Fruit fly (Drosophila melanogaster): ENCODE results near the gene CG11898.

Gene CG11898

DNA sequence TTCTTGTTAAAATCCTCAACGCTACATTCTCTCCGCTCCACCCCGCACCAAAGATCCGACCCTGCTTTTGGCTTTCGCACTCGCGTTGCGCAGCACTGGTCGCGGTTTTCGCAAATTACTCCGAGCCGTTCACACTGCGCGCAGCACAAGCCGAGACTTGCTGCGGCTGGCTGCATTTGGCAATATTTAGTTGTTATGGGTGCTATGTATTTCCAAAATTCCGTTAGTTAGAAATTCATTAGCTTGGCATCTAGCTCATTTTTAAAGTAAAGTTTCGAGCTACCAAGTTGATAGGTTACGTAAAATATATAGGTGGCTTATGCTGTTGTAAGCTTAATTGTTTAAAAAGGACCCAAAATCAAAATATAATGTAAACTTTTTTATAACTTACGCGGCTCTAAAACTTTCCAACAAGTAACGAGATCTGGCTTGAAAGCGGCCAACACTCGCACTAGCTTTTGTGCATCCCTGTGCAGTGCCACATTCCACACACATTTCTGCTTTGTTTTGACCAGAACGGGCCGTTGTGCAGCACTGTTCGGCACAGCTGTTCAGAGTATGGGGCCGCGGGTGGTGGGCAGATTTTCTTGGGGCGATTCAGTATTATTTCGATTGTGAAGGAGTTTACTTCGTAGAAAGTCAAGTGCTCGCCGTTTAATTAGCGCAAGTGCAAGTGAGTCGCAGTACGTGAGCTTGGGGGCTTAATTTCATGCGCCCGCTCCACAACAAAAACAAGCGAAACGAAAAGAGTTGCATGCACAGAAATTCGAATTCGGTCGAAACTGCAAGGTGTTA is 42.4 kb upstream of the CG11898 start, which contains the start of the genes yem and Ctl2 (continued):
- no peak for TF ChIP-seq spab (GFP tag; optimal IDR thresholded peaks at IDR 0.05)
- TF ChIP-seq CG6854 (GFP tag; optimal IDR thresholded peaks at IDR 0.05): peak; percentile 39
- peak; percentile 79 for TF ChIP-seq Eip75B (GFP tag; optimal IDR thresholded peaks at IDR 0.05)
- no peak for TF ChIP-seq fkh (GFP tag; optimal IDR thresholded peaks at IDR 0.05)
- no peak for TF ChIP-seq fd85E (GFP tag; optimal IDR thresholded peaks at IDR 0.05)
- TF ChIP-seq Sox102F (GFP tag; optimal IDR thresholded peaks at IDR 0.05): no peak
- TF ChIP-seq CG11762 (GFP tag; optimal IDR thresholded peaks at IDR 0.05; ENCODE audit: insufficient read depth): no peak
- peak; percentile 62 for TF ChIP-seq achi (GFP tag; optimal IDR thresholded peaks at IDR 0.05)
- no peak for TF ChIP-seq Blimp-1 (GFP tag; optimal IDR thresholded peaks at IDR 0.05)
- TF ChIP-seq CG7368 (GFP tag; optimal IDR thresholded peaks at IDR 0.05): peak; percentile 39
- TF ChIP-seq CG32006 (GFP tag; optimal IDR thresholded peaks at IDR 0.05): peak; percentile 77
- TF ChIP-seq Sox15 (GFP tag; optimal IDR thresholded peaks at IDR 0.05): peak; percentile 69
- TF ChIP-seq CG11902 (GFP tag; optimal IDR thresholded peaks at IDR 0.05): peak; percentile 50
- TF ChIP-seq CG3919 (GFP tag; optimal IDR thresholded peaks at IDR 0.05): peak; percentile 62
- TF ChIP-seq Eip78C (GFP tag): peak; percentile 84

DNA sequence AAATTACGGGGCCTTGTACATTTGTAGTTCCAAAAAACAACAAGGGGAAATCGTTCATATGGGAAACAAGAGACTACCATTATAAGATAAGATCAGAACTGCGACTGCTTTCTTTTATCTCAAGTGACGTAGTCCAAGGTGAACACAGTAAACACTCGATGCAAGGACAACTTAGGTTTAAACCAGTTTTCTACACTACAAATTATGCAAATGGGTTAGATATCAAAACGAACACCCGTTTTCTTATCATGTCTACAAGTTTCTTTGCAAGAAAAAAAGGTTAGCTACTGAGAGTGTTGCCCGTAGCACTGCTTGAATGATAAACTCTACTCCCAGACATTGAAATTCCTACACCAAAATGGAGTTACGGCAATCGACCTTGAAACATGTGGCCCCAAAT is 41.3 kb upstream of the CG11898 start:
- peak; percentile 14 for TF ChIP-seq fd85E (GFP tag; optimal IDR thresholded peaks at IDR 0.05)
- no peak for TF ChIP-seq Lpt (GFP tag; optimal IDR thresholded peaks at IDR 0.05)
- no peak for TF ChIP-seq CG4318 (GFP tag; optimal IDR thresholded peaks at IDR 0.05)
- TF ChIP-seq Hr4 (GFP tag; optimal IDR thresholded peaks at IDR 0.05): no peak
- no peak for TF ChIP-seq CG16779 (tag; optimal IDR thresholded peaks at IDR 0.05)
- TF ChIP-seq CG1621 (tag; optimal IDR thresholded peaks at IDR 0.05): peak; percentile 48
- no peak for TF ChIP-seq CG9139 (GFP tag; optimal IDR thresholded peaks at IDR 0.05)
- peak; percentile 78 for TF ChIP-seq CG8319 (GFP tag; optimal IDR thresholded peaks at IDR 0.05)
- TF ChIP-seq Ets21C (GFP tag; optimal IDR thresholded peaks at IDR 0.05): peak; percentile 88
- TF ChIP-seq net (GFP tag; optimal IDR thresholded peaks at IDR 0.05): peak; percentile 42
- TF ChIP-seq CG11294 (GFP tag; IDR thresholded peaks at IDR 0.05): peak; percentile 46; the same call in 1 of the 2 replicates
- TF ChIP-seq CG11762 (GFP tag; optimal IDR thresholded peaks at IDR 0.05; ENCODE audit: insufficient read depth): peak; percentile 52
- TF ChIP-seq CG15336 (GFP tag; IDR thresholded peaks at IDR 0.05): peak; percentile 62
- TF ChIP-seq CG6276 (GFP tag; optimal IDR thresholded peaks at IDR 0.05): no peak
- TF ChIP-seq achi (GFP tag; optimal IDR thresholded peaks at IDR 0.05): peak; percentile 73
- TF ChIP-seq Met (GFP tag; optimal IDR thresholded peaks at IDR 0.05): peak; percentile 88
- TF ChIP-seq Sox15 (GFP tag; optimal IDR thresholded peaks at IDR 0.05): peak; percentile 81
- peak; percentile 93 for TF ChIP-seq Hr39 (GFP tag; optimal IDR thresholded peaks at IDR 0.05)
- no peak for TF ChIP-seq pdm3 (GFP tag; optimal IDR thresholded peaks at IDR 0.05)
- peak in 1 of 2 experiments; percentile 58 for TF ChIP-seq ss (GFP tag; optimal IDR thresholded peaks at IDR 0.05)
- TF ChIP-seq Ets96B (tag; optimal IDR thresholded peaks at IDR 0.05): peak; percentile 69
- TF ChIP-seq esn (GFP tag; optimal IDR thresholded peaks at IDR 0.05): peak; percentile 89
- peak; percentile 89 for TF ChIP-seq Eip75B (GFP tag; optimal IDR thresholded peaks at IDR 0.05)
- peak; percentile 90 for TF ChIP-seq CG6163 (GFP tag; IDR thresholded peaks at IDR 0.05)
- TF ChIP-seq Sox14 (GFP tag; optimal IDR thresholded peaks at IDR 0.05): peak; percentile 86
- TF ChIP-seq Blimp-1 (GFP tag; optimal IDR thresholded peaks at IDR 0.05): peak; percentile 13
- TF ChIP-seq CG8632 (GFP tag; optimal IDR thresholded peaks at IDR 0.05): peak; percentile 82
- peak; percentile 89 for TF ChIP-seq lz (GFP tag; optimal IDR thresholded peaks at IDR 0.05)
- peak; percentile 67 for TF ChIP-seq dsx (GFP tag; optimal IDR thresholded peaks at IDR 0.05; ENCODE audit: poor library complexity, severe bottlenecking)
- TF ChIP-seq Sox102F (GFP tag; optimal IDR thresholded peaks at IDR 0.05): peak; percentile 86
- no peak for TF ChIP-seq Hr38 (GFP tag; optimal IDR thresholded peaks at IDR 0.05)
- TF ChIP-seq OdsH (GFP tag; optimal IDR thresholded peaks at IDR 0.05): peak; percentile 80
- TF ChIP-seq CG34406 (GFP tag; optimal IDR thresholded peaks at IDR 0.05): peak; percentile 76
- peak; percentile 69 for TF ChIP-seq CG8119 (GFP tag; IDR thresholded peaks at IDR 0.05)
- peak; percentile 54; the same call in 1 of the 2 replicates for TF ChIP-seq Gug (GFP tag; IDR thresholded peaks at IDR 0.05)
- TF ChIP-seq fd59A (GFP tag; optimal IDR thresholded peaks at IDR 0.05): peak; percentile 63
- TF ChIP-seq dac (GFP tag; optimal IDR thresholded peaks at IDR 0.05): peak; percentile 36
- TF ChIP-seq CG6792 (GFP tag; optimal IDR thresholded peaks at IDR 0.05): peak; percentile 90
- peak; percentile 81 for TF ChIP-seq CG11902 (GFP tag; optimal IDR thresholded peaks at IDR 0.05)
- peak; percentile 80 for TF ChIP-seq CG3919 (GFP tag; optimal IDR thresholded peaks at IDR 0.05)
- TF ChIP-seq spab (GFP tag; optimal IDR thresholded peaks at IDR 0.05): no peak
- peak; percentile 81 for TF ChIP-seq CG10631 (GFP tag; optimal IDR thresholded peaks at IDR 0.05)

Measured in whole organism, prepupa.